Fruit fly (Drosophila melanogaster) whole organism, embryonic: ENCODE data around the gene Idh3b.

ENCODE experiments used
- Atf3 ChIP-seq: fragments of 200-800 bp; sonication (Bioruptor generic); optimal IDR thresholded peaks from 3 replicates; lab custom pipeline; 2016; ENCODE audit warnings: missing biosample characterization, missing genetic modification characterization
- CG11695 ChIP-seq: fragments of 200-800 bp; sonication (Bioruptor generic); IDR thresholded peaks from 3 replicates; pipeline ENCODE4 v1.3.6; 2022; ENCODE audit warnings: missing biosample characterization, missing genetic modification characterization
- CG12299 ChIP-seq: fragments of 200-800 bp; sonication (Bioruptor generic); optimal IDR thresholded peaks from 2 replicates; lab custom pipeline; 2018; ENCODE audit warnings: missing biosample characterization, mild to moderate bottlenecking, missing genetic modification characterization
- CG14667 ChIP-seq: fragments of 200-800 bp; sonication (Bioruptor generic); IDR thresholded peaks from 2 replicates; pipeline ENCODE4 v1.3.6; 2022; ENCODE audit warnings: missing biosample characterization, missing genetic modification characterization
- CG1602 ChIP-seq: fragments of 200-800 bp; sonication (Bioruptor generic); optimal IDR thresholded peaks from 3 replicates; lab custom pipeline; 2016; ENCODE audit warnings: missing biosample characterization, missing genetic modification characterization
- CG2202 ChIP-seq: fragments of 200-800 bp; sonication (Bioruptor generic); optimal IDR thresholded peaks from 2 replicates; lab custom pipeline; 2018; ENCODE audit warnings: missing biosample characterization, mild to moderate bottlenecking, missing genetic modification characterization
- CG2889 ChIP-seq: fragments of 200-800 bp; sonication (Bioruptor generic); IDR thresholded peaks from 3 replicates; pipeline ENCODE4 v1.3.6; 2022; ENCODE audit warnings: missing biosample characterization, missing genetic modification characterization
- CG31224 ChIP-seq: fragments of 200-800 bp; sonication (Bioruptor generic); IDR thresholded peaks from 2 replicates; pipeline ENCODE4 v1.3.6; 2022; ENCODE audit warnings: missing biosample characterization, missing genetic modification characterization
- CG3407 ChIP-seq: fragments of 200-800 bp; sonication (Bioruptor generic); optimal IDR thresholded peaks from 2 replicates; lab custom pipeline; 2018; ENCODE audit warnings: missing biosample characterization, mild to moderate bottlenecking, missing genetic modification characterization
- CG34376 ChIP-seq: fragments of 200-800 bp; sonication (Bioruptor generic); optimal IDR thresholded peaks from 2 replicates; lab custom pipeline; 2018; ENCODE audit warnings: missing biosample characterization, mild to moderate bottlenecking, missing genetic modification characterization
- CG4617 ChIP-seq: fragments of 200-800 bp; sonication (Bioruptor generic); optimal IDR thresholded peaks from 3 replicates; lab custom pipeline; 2016; ENCODE audit warnings: missing biosample characterization, missing genetic modification characterization, borderline replicate concordance
- CG5180 ChIP-seq: fragments of 200-800 bp; sonication (Bioruptor generic); optimal IDR thresholded peaks from 3 replicates; lab custom pipeline; 2017; ENCODE audit warnings: missing biosample characterization, missing genetic modification characterization, mild to moderate bottlenecking, moderate library complexity, missing genetic modification reagents
- CG6175 ChIP-seq: fragments of 200-800 bp; sonication (Bioruptor generic); IDR thresholded peaks from 3 replicates; pipeline ENCODE4 v1.3.6; 2022; ENCODE audit warnings: missing biosample characterization, missing genetic modification characterization
- CG6813 ChIP-seq: fragments of 200-800 bp; sonication (Bioruptor generic); optimal IDR thresholded peaks from 2 replicates; lab custom pipeline; 2017; ENCODE audit warnings: missing biosample characterization, missing genetic modification characterization, mild to moderate bottlenecking, moderate library complexity, missing genetic modification reagents
- CG7745 ChIP-seq: fragments of 200-800 bp; sonication (Bioruptor generic); optimal IDR thresholded peaks from 2 replicates; lab custom pipeline; 2018; ENCODE audit warnings: missing biosample characterization, mild to moderate bottlenecking, missing genetic modification characterization, moderate library complexity
- CG8388 ChIP-seq: fragments of 200-800 bp; sonication (Bioruptor generic); optimal IDR thresholded peaks from 2 replicates; lab custom pipeline; 2019; ENCODE audit warnings: missing biosample characterization, mild to moderate bottlenecking, missing genetic modification characterization, moderate library complexity
- CG9797 ChIP-seq: fragments of 200-800 bp; sonication (Bioruptor generic); optimal IDR thresholded peaks from 3 replicates; lab custom pipeline; 2018; ENCODE audit warnings: missing biosample characterization, mild to moderate bottlenecking, missing genetic modification characterization
- D19A ChIP-seq: fragments of 200-800 bp; optimal IDR thresholded peaks from 3 replicates; lab custom pipeline; 2019; ENCODE audit warnings: missing biosample characterization, mild to moderate bottlenecking, missing genetic modification characterization, moderate library complexity
- Doc3 ChIP-seq: fragments of 200-800 bp; sonication (Bioruptor generic); IDR thresholded peaks from 3 replicates; pipeline ENCODE4 v1.3.6; 2022; ENCODE audit warnings: missing biosample characterization, missing genetic modification characterization; ENCODE audit not compliant: partially characterized antibody
- Dp ChIP-seq: fragments of 200-800 bp; sonication (Bioruptor generic); optimal IDR thresholded peaks from 2 replicates; lab custom pipeline; 2018; ENCODE audit warnings: missing biosample characterization, mild to moderate bottlenecking, missing genetic modification characterization, moderate library complexity
- Hand ChIP-seq: fragments of 200-800 bp; sonication (Bioruptor generic); optimal IDR thresholded peaks from 2 replicates; lab custom pipeline; 2017; ENCODE audit warnings: mild to moderate bottlenecking, missing biosample characterization, missing genetic modification reagents, missing genetic modification characterization
- HmgD ChIP-seq: fragments of 200-800 bp; sonication (Bioruptor generic); optimal IDR thresholded peaks from 3 replicates; lab custom pipeline; 2016; ENCODE audit warnings: missing biosample characterization, missing genetic modification characterization
- MBD-R2 ChIP-seq: fragments of 200-800 bp; sonication (Bioruptor generic); IDR thresholded peaks from 2 replicates; pipeline ENCODE4 v1.3.6; 2022; ENCODE audit warnings: missing biosample characterization, missing genetic modification characterization
- Max ChIP-seq: fragments of 200-800 bp; sonication (Bioruptor generic); optimal IDR thresholded peaks from 2 replicates; lab custom pipeline; 2016; ENCODE audit warnings: missing biosample characterization, mild to moderate bottlenecking, missing genetic modification characterization
- Nf-YC ChIP-seq: fragments of 200-800 bp; optimal IDR thresholded peaks from 3 replicates; lab custom pipeline; 2019; ENCODE audit warnings: missing biosample characterization, mild to moderate bottlenecking, missing genetic modification characterization, moderate library complexity
- Ravus ChIP-seq: fragments of 200-800 bp; sonication (Bioruptor generic); IDR thresholded peaks from 2 replicates; pipeline ENCODE4 v1.3.6; 2022; ENCODE audit warnings: missing biosample characterization, missing genetic modification characterization
- Sox100B ChIP-seq: fragments of 200-800 bp; sonication (Bioruptor generic); optimal IDR thresholded peaks from 3 replicates; lab custom pipeline; 2018; ENCODE audit warnings: missing biosample characterization, mild to moderate bottlenecking, missing genetic modification characterization
- bbx ChIP-seq: fragments of 200-800 bp; sonication (Bioruptor generic); IDR thresholded peaks from 2 replicates; pipeline ENCODE4 v1.3.6; 2022; ENCODE audit warnings: missing biosample characterization, missing genetic modification characterization; ENCODE audit not compliant: partially characterized antibody
- cas ChIP-seq: fragments of 200-800 bp; sonication (Bioruptor generic); IDR thresholded peaks from 2 replicates; pipeline ENCODE4 v1.3.6; 2022; ENCODE audit warnings: missing biosample characterization, missing genetic modification characterization
- cg ChIP-seq: fragments of 200-800 bp; sonication (Bioruptor generic); optimal IDR thresholded peaks from 3 replicates; lab custom pipeline; 2019; ENCODE audit warnings: missing biosample characterization, mild to moderate bottlenecking, missing genetic modification characterization, moderate library complexity
- chif ChIP-seq, 2 experiments: fragments of 200-800 bp; sonication (Bioruptor generic); optimal IDR thresholded peaks; 3 replicates each; lab custom pipeline; 2016; ENCODE audit warnings: missing biosample characterization in 2 of 2, missing genetic modification characterization in 2 of 2
- danr ChIP-seq: fragments of 200-800 bp; sonication (Bioruptor generic); IDR thresholded peaks from 2 replicates; pipeline ENCODE4 v1.3.6; 2022; ENCODE audit warnings: missing biosample characterization, missing genetic modification characterization
- gt ChIP-seq: fragments of 200-800 bp; sonication (Bioruptor generic); IDR thresholded peaks from 2 replicates; pipeline ENCODE4 v1.3.6; 2022; ENCODE audit warnings: missing biosample characterization, missing genetic modification characterization
- ham ChIP-seq: fragments of 200-800 bp; sonication (Bioruptor generic); IDR thresholded peaks from 2 replicates; pipeline ENCODE4 v1.3.6; 2022; ENCODE audit warnings: missing biosample characterization, missing genetic modification characterization
- insv ChIP-seq, 2 experiments: fragments of 200-800 bp; sonication (Bioruptor generic); optimal IDR thresholded peaks; 3 replicates each; lab custom pipeline; 2016 to 2018; ENCODE audit warnings: missing biosample characterization in 2 of 2, missing genetic modification characterization in 2 of 2
- jigr1 ChIP-seq: fragments of 200-800 bp; sonication (Bioruptor generic); IDR thresholded peaks from 3 replicates; pipeline ENCODE4 v1.3.6; 2022; ENCODE audit warnings: missing biosample characterization, missing genetic modification characterization
- jing ChIP-seq: fragments of 200-800 bp; sonication (Bioruptor generic); optimal IDR thresholded peaks from 2 replicates; lab custom pipeline; 2018; ENCODE audit warnings: missing biosample characterization, mild to moderate bottlenecking, missing genetic modification characterization
- kay ChIP-seq: fragments of 200-800 bp; sonication (Bioruptor generic); optimal IDR thresholded peaks from 2 replicates; lab custom pipeline; 2016; ENCODE audit warnings: missing biosample characterization, missing genetic modification characterization
- maf-S ChIP-seq: fragments of 200-800 bp; sonication (Bioruptor generic); optimal IDR thresholded peaks from 2 replicates; lab custom pipeline; 2016; ENCODE audit warnings: missing biosample characterization, missing genetic modification characterization
- mam ChIP-seq: fragments of 200-800 bp; sonication (Bioruptor generic); optimal IDR thresholded peaks from 3 replicates; lab custom pipeline; 2016; ENCODE audit warnings: missing biosample characterization, missing genetic modification characterization
- otp ChIP-seq: fragments of 200-800 bp; sonication (Bioruptor generic); IDR thresholded peaks from 3 replicates; pipeline ENCODE4, ENCODE4 v1.3.6; 2022; ENCODE audit warnings: missing biosample characterization, missing genetic modification characterization
- psq ChIP-seq: fragments of 200-800 bp; sonication (Bioruptor generic); optimal IDR thresholded peaks from 2 replicates; lab custom pipeline; 2017; ENCODE audit warnings: missing biosample characterization, missing genetic modification characterization
- sisA ChIP-seq: fragments of 200-800 bp; sonication (Bioruptor generic); IDR thresholded peaks from 2 replicates; pipeline ENCODE4 v1.3.6; 2022; ENCODE audit warnings: missing biosample characterization, missing genetic modification characterization
- tll ChIP-seq, 2 experiments: fragments of 200-800 bp in 1 of 2; fragments of >200 bp in 1 of 2; sonication (Bioruptor generic) in 1 of 2; optimal IDR thresholded peaks; 2 replicates each; lab custom pipeline; 2017 to 2019; ENCODE audit warnings: missing biosample characterization in 2 of 2, missing genetic modification characterization in 2 of 2, mild to moderate bottlenecking in 1 of 2, moderate library complexity in 1 of 2
- tna ChIP-seq: fragments of 200-800 bp; sonication (Bioruptor generic); IDR thresholded peaks from 2 replicates; pipeline ENCODE4 v1.3.6; 2022; ENCODE audit warnings: missing biosample characterization, missing genetic modification characterization; ENCODE audit not compliant: partially characterized antibody
- usp ChIP-seq: fragments of >200 bp; optimal IDR thresholded peaks from 2 replicates; lab custom pipeline; 2017; ENCODE audit warnings: missing biosample characterization, missing genetic modification characterization
- wor ChIP-seq: fragments of 200-800 bp; sonication (Bioruptor generic); IDR thresholded peaks from 2 replicates; pipeline ENCODE4 v1.3.6; 2022; ENCODE audit warnings: missing biosample characterization, missing genetic modification characterization
- yki ChIP-seq: fragments of >200 bp; optimal IDR thresholded peaks from 3 replicates; lab custom pipeline; 2018

Idh3b gene

dm6 chr3R:22026922-22027742, 8.0 kb upstream of the Idh3b start, which contains the start of the genes Cchl and ND-42 (continued):
- TF ChIP-seq tll (GFP tag; optimal IDR thresholded peaks at IDR 0.05; lab: Kevin White, UChicago) (peak in 1 of 2 experiments; percentile 14), CG9797 (peak; percentile 37), CG2889 (GFP tag; lab: Robert Waterston, UW) (no peak), CG4617 (GFP tag; lab: Kevin White, UChicago) (peak; percentile 59), CG14667 (GFP tag; lab: Robert Waterston, UW) (peak; percentile 53), wor (peak; percentile 57; the same call in 1 of the 2 replicates), CG6813 (GFP tag; lab: Kevin White, UChicago) (peak; percentile 54), CG11695 (peak; percentile 64; the same call in 2 of the 3 replicates), CG31224 (GFP tag; lab: Robert Waterston, UW) (peak; percentile 41), sisA (peak; percentile 64; the same call in 1 of the 2 replicates), yki (lab: Kevin White, UChicago) (no peak), bbx (GFP tag; lab: Robert Waterston, UW) (peak; percentile 39; the same call in 1 of the 2 replicates), CG7745 (tag; lab: Kevin White, UChicago) (no peak), HmgD (GFP tag; lab: Kevin White, UChicago) (peak; percentile 22), Ravus (peak; percentile 8), CG6175 (GFP tag; lab: Robert Waterston, UW) (no peak; the same call in 2 of the 3 replicates), CG34376 (GFP tag; lab: Kevin White, UChicago) (peak; percentile 78), Sox100B (GFP tag; lab: Kevin White, UChicago) (no peak), cas (GFP tag; lab: Robert Waterston, UW) (0 out of 2 replicates have a peak, but pooled peaks have one; percentile 6), ham (GFP tag; lab: Robert Waterston, UW) (no peak), mam (GFP tag; lab: Kevin White, UChicago) (peak; percentile 78), CG5180 (GFP tag; lab: Kevin White, UChicago) (no peak), jigr1 (peak; percentile 67; the same call in 1 of the 3 replicates), gt (GFP tag; lab: Robert Waterston, UW) (0 out of 2 replicates have a peak, but pooled peaks have one; percentile 37), psq (GFP tag; lab: Kevin White, UChicago) (peak; percentile 65), kay (GFP tag; lab: Kevin White, UChicago) (peak; percentile 59), jing (GFP tag; lab: Kevin White, UChicago) (no peak), maf-S (GFP tag; lab: Kevin White, UChicago) (no peak), MBD-R2 (GFP tag; lab: Robert Waterston, UW) (peak; percentile 70), otp (GFP tag; lab: Robert Waterston, UW) (peak; percentile 42; the same call in 1 of the 3 replicates), Max (GFP tag; lab: Kevin White, UChicago) (peak; percentile 84), Dp (GFP tag; lab: Kevin White, UChicago) (peak; percentile 29), D19A (tag; lab: Kevin White, UChicago) (no peak), Atf3 (GFP tag; lab: Kevin White, UChicago) (peak; percentile 49), CG12299 (peak; percentile 64), cg (GFP tag; lab: Kevin White, UChicago) (no peak), Hand (GFP tag; lab: Kevin White, UChicago) (peak; percentile 72), tna (GFP tag; lab: Robert Waterston, UW) (no peak), CG3407 (GFP tag; lab: Kevin White, UChicago) (peak; percentile 57), Doc3 (GFP tag; lab: Robert Waterston, UW) (peak; percentile 63), Nf-YC (peak; percentile 82), insv (GFP tag; optimal IDR thresholded peaks at IDR 0.05; lab: Kevin White, UChicago) (peak in 1 of 2 experiments; percentile 56), usp (GFP tag; lab: Kevin White, UChicago) (no peak), CG8388 (GFP tag; lab: Kevin White, UChicago) (peak; percentile 76), CG2202 (peak; percentile 43), CG1602 (GFP tag; lab: Kevin White, UChicago) (peak; percentile 84), danr (GFP tag; lab: Robert Waterston, UW) (peak; percentile 43; the same call in 1 of the 2 replicates), chif (GFP tag; optimal IDR thresholded peaks at IDR 0.05; lab: Kevin White, UChicago) (peak; percentile 29 to 50)
